Worm (Caenorhabditis elegans): ENCODE data around the gene arrd-5.

The arrd-5 gene

ce11 chrII:9791185-9791584 is 43.8 kb upstream of the arrd-5 start:
- TF ChIP-seq dve-1 (tag; optimal IDR thresholded peaks at IDR 0.05; ENCODE audit: insufficient read depth) (peak; percentile 84), nhr-102 (tag; optimal IDR thresholded peaks at IDR 0.05) (peak; percentile 93), daf-19 (GFP tag; conservative IDR thresholded peaks at IDR 0.05) (no peak), nhr-77 (tag; optimal IDR thresholded peaks at IDR 0.05) (peak; percentile 88), attf-4 (tag; optimal IDR thresholded peaks at IDR 0.05) (no peak), dmd-6 (GFP tag; IDR thresholded peaks at IDR 0.05) (peak; percentile 96), F49E8.2 (tag; optimal IDR thresholded peaks at IDR 0.05; ENCODE audit: borderline replicate concordance) (no peak), nhr-48 (tag; optimal IDR thresholded peaks at IDR 0.05) (peak; percentile 72), tra-1 (GFP tag; IDR thresholded peaks at IDR 0.05) (0 out of 2 replicates have a peak, but pooled peaks have one; percentile 53), daf-16 (GFP tag; optimal IDR thresholded peaks at IDR 0.05) (no peak), daf-16 (tag; optimal IDR thresholded peaks at IDR 0.05) (peak; percentile 82), hlh-11 (tag; optimal IDR thresholded peaks at IDR 0.05) (peak; percentile 91), nhr-28 (tag; optimal IDR thresholded peaks at IDR 0.05) (peak; percentile 87), mdl-1 (tag; optimal IDR thresholded peaks at IDR 0.05) (peak in 1 of 2 experiments; percentile 70), unc-62 (GFP tag; optimal IDR thresholded peaks at IDR 0.05 in 1 of 2) (peak in 1 of 2 experiments; percentile 98), unc-62 (tag; optimal IDR thresholded peaks at IDR 0.05) (no peak), unc-130 (GFP tag; optimal IDR thresholded peaks at IDR 0.05) (no peak), nhr-10 (tag; optimal IDR thresholded peaks at IDR 0.05) (peak; percentile 57), nhr-237 (tag; optimal IDR thresholded peaks at IDR 0.05) (no peak), nhr-42 (GFP tag; IDR thresholded peaks at IDR 0.05) (no peak), Y75B8A.6 (GFP tag; IDR thresholded peaks at IDR 0.05) (no peak), hif-1 (tag; optimal IDR thresholded peaks at IDR 0.05) (no peak), mep-1 (tag; optimal IDR thresholded peaks at IDR 0.05) (peak; percentile 2), hlh-30 (tag; optimal IDR thresholded peaks at IDR 0.05; ENCODE audit: insufficient read depth) (peak; percentile 62), lin-1 (GFP tag; IDR thresholded peaks at IDR 0.05) (peak; percentile 71; the same call in 1 of the 2 replicates), mxl-3 (GFP tag; optimal IDR thresholded peaks at IDR 0.05) (peak; percentile 69), T26A8.4 (GFP tag; IDR thresholded peaks at IDR 0.05) (no peak), pqm-1 (tag; optimal IDR thresholded peaks at IDR 0.05) (peak; percentile 94), ZK337.2 (GFP tag; IDR thresholded peaks at IDR 0.05) (no peak), R02D3.7 (tag; optimal IDR thresholded peaks at IDR 0.05) (no peak)

ce11 chrII:9793197-9793596 is 41.8 kb upstream of the arrd-5 start, which contains the start of gene cyp-13A3:
TSS of gene cyp-13A3 (minus strand) at chrII:9793297.
- TF ChIP-seq dpl-1 (GFP tag; optimal IDR thresholded peaks at IDR 0.05) (no peak), lin-39 (tag; optimal IDR thresholded peaks at IDR 0.05) (no peak), lin-38 (GFP tag; IDR thresholded peaks at IDR 0.05) (no peak), madf-9 (GFP tag; conservative IDR thresholded peaks at IDR 0.05) (no peak), Y48G9A.11 (GFP tag; IDR thresholded peaks at IDR 0.05) (no peak), lin-13 (GFP tag; optimal IDR thresholded peaks at IDR 0.05) (no peak), mdl-1 (tag; optimal IDR thresholded peaks at IDR 0.05) (no peak), nhr-237 (tag; optimal IDR thresholded peaks at IDR 0.05) (no peak), ceh-62 (tag; optimal IDR thresholded peaks at IDR 0.05) (no peak), madf-5 (GFP tag; IDR thresholded peaks at IDR 0.05) (no peak), aly-2 (tag; optimal IDR thresholded peaks at IDR 0.05) (no peak), spr-1 (tag; optimal IDR thresholded peaks at IDR 0.05) (no peak), fos-1 (tag; optimal IDR thresholded peaks at IDR 0.05) (no peak), D1046.2 (GFP tag; IDR thresholded peaks at IDR 0.05) (no peak), nhr-76 (tag; optimal IDR thresholded peaks at IDR 0.05) (no peak), arid-1 (GFP tag; conservative IDR thresholded peaks at IDR 0.05) (no peak), vab-7 (GFP tag; IDR thresholded peaks at IDR 0.05) (no peak), jun-1 (tag; optimal IDR thresholded peaks at IDR 0.05) (no peak)
